Fruit fly (Drosophila melanogaster): ENCODE measurements around the gene CG7384.

Gene CG7384

dm6 chr2L:10474268-10474678 lies 36.0 kb downstream of the CG7384 start, which contains the start of gene RluA-1 (continued):
- TF ChIP-seq MESR4 (GFP tag; optimal IDR thresholded peaks at IDR 0.05) = peak; percentile 88
- peak; percentile 92 for TF ChIP-seq tx (GFP tag; optimal IDR thresholded peaks at IDR 0.05)
- TF ChIP-seq ssp (GFP tag; IDR thresholded peaks at IDR 0.05) = peak; percentile 95
- TF ChIP-seq Drgx (GFP tag; IDR thresholded peaks at IDR 0.05) = peak; percentile 99
- peak; percentile 68 for TF ChIP-seq slp2 (GFP tag; optimal IDR thresholded peaks at IDR 0.05)
- peak; percentile 99 for TF ChIP-seq CG4707 (GFP tag; optimal IDR thresholded peaks at IDR 0.05)
- TF ChIP-seq gro (GFP tag; optimal IDR thresholded peaks at IDR 0.05) = peak; percentile 94
- peak; percentile 99 for TF ChIP-seq ase (GFP tag; IDR thresholded peaks at IDR 0.05)
- peak; percentile 88 for TF ChIP-seq Antp (GFP tag; optimal IDR thresholded peaks at IDR 0.05)
- TF ChIP-seq Bgb (GFP tag; IDR thresholded peaks at IDR 0.05; ENCODE audit: partially characterized antibody) = peak; percentile 53
- peak; percentile 92 for TF ChIP-seq CG9609 (GFP tag; optimal IDR thresholded peaks at IDR 0.05)
- TF ChIP-seq zfh1 (GFP tag; IDR thresholded peaks at IDR 0.05) = peak; percentile 100
- no peak for TF ChIP-seq br (optimal IDR thresholded peaks at IDR 0.05)
- TF ChIP-seq CG11504 (tag; optimal IDR thresholded peaks at IDR 0.05) = peak; percentile 96
- TF ChIP-seq org-1 (GFP tag; optimal IDR thresholded peaks at IDR 0.05) = peak; percentile 99
- TF ChIP-seq Atf6 (GFP tag; IDR thresholded peaks at IDR 0.05) = peak; percentile 97
- peak; percentile 92 for TF ChIP-seq CG8089 (GFP tag; optimal IDR thresholded peaks at IDR 0.05)
- peak; percentile 93 for TF ChIP-seq Nf-YC (tag; optimal IDR thresholded peaks at IDR 0.05)
- TF ChIP-seq dysf (GFP tag; IDR thresholded peaks at IDR 0.05) = peak; percentile 100
- peak in 1 of 2 experiments; percentile 85 for TF ChIP-seq tll (GFP tag; optimal IDR thresholded peaks at IDR 0.05)
- TF ChIP-seq CG32767 (GFP tag; IDR thresholded peaks at IDR 0.05) = peak; percentile 99
- TF ChIP-seq CG9817 (tag; optimal IDR thresholded peaks at IDR 0.05) = peak; percentile 99
- peak; percentile 99 for TF ChIP-seq CG15601 (tag; optimal IDR thresholded peaks at IDR 0.05)
- peak; percentile 99 for TF ChIP-seq gsb (GFP tag; IDR thresholded peaks at IDR 0.05)
- TF ChIP-seq dimm (GFP tag; IDR thresholded peaks at IDR 0.05) = peak; percentile 99
- peak; percentile 99 for TF ChIP-seq rib (GFP tag; IDR thresholded peaks at IDR 0.05)
- peak; percentile 99 for TF ChIP-seq CG11723 (GFP tag; optimal IDR thresholded peaks at IDR 0.05)
- TF ChIP-seq CG7928 (GFP tag; optimal IDR thresholded peaks at IDR 0.05) = peak; percentile 81
- peak; percentile 77 for TF ChIP-seq CG15479 (GFP tag; optimal IDR thresholded peaks at IDR 0.05)
- TF ChIP-seq grn (GFP tag; optimal IDR thresholded peaks at IDR 0.05) = peak; percentile 91
- TF ChIP-seq HLH3B (GFP tag; IDR thresholded peaks at IDR 0.05) = peak; percentile 92
- TF ChIP-seq Fer2 (tag; optimal IDR thresholded peaks at IDR 0.05) = peak; percentile 98
- peak; percentile 100 for TF ChIP-seq nmo (GFP tag; optimal IDR thresholded peaks at IDR 0.05)
- TF ChIP-seq Tbp (GFP tag; optimal IDR thresholded peaks at IDR 0.05) = no peak
- TF ChIP-seq zen2 (GFP tag; IDR thresholded peaks at IDR 0.05; ENCODE audit: partially characterized antibody) = no peak
- TF ChIP-seq fd3F (GFP tag; optimal IDR thresholded peaks at IDR 0.05) = peak; percentile 99
- TF ChIP-seq unpg (GFP tag; optimal IDR thresholded peaks at IDR 0.05) = peak; percentile 100
- peak; percentile 98 for TF ChIP-seq toy (GFP tag; IDR thresholded peaks at IDR 0.05)
- peak; percentile 99 for TF ChIP-seq Optix (GFP tag; IDR thresholded peaks at IDR 0.05)
- peak; percentile 95 for TF ChIP-seq D19B (GFP tag; optimal IDR thresholded peaks at IDR 0.05)
- peak; percentile 76 for TF ChIP-seq tna (GFP tag; IDR thresholded peaks at IDR 0.05; ENCODE audit: partially characterized antibody)
- peak; percentile 99 for TF ChIP-seq BtbVII (GFP tag; optimal IDR thresholded peaks at IDR 0.05)
- TF ChIP-seq run (tag; optimal IDR thresholded peaks at IDR 0.05) = peak; percentile 99
- peak; percentile 97 for TF ChIP-seq CG1603 (tag; optimal IDR thresholded peaks at IDR 0.05)
- TF ChIP-seq YL-1 (GFP tag; optimal IDR thresholded peaks at IDR 0.05) = peak; percentile 97
- peak; percentile 100 for TF ChIP-seq stc (GFP tag; IDR thresholded peaks at IDR 0.05)
- peak; percentile 92 for TF ChIP-seq CG7745 (tag; optimal IDR thresholded peaks at IDR 0.05)
- TF ChIP-seq CG12659 (GFP tag; optimal IDR thresholded peaks at IDR 0.05) = peak; percentile 100
- peak; percentile 98 for TF ChIP-seq jing (GFP tag; optimal IDR thresholded peaks at IDR 0.05)
- peak; percentile 87 for TF ChIP-seq ash1 (GFP tag; optimal IDR thresholded peaks at IDR 0.05)
- peak; percentile 91 for TF ChIP-seq sr (GFP tag; IDR thresholded peaks at IDR 0.05)
